Worm (Caenorhabditis elegans) whole organism, L1 larva: ENCODE measurements around the gene unc-49.

Experiments
- C04F5.9 ChIP-seq: sonication (generic microtip); optimal IDR thresholded peaks from 2 replicates; lab custom pipeline; 2016; ENCODE audit warnings: missing genetic modification characterization, missing compliant biosample characterization
- C16A3.4 ChIP-seq: fragments of 150-350 bp; optimal IDR thresholded peaks from 2 replicates; lab custom pipeline; 2014; ENCODE audit warnings: missing biosample characterization, missing genetic modification characterization
- C34B4.2 ChIP-seq: sonication (generic microtip); optimal IDR thresholded peaks from 2 replicates; lab custom pipeline; 2017; ENCODE audit warnings: mild to moderate bottlenecking, missing genetic modification characterization, missing compliant biosample characterization
- F16B12.6 ChIP-seq: fragments of 150-350 bp; optimal IDR thresholded peaks from 2 replicates; lab custom pipeline; 2014; ENCODE audit warnings: missing biosample characterization, missing genetic modification characterization
- Y116A8C.19 ChIP-seq: sonication (generic microtip); optimal IDR thresholded peaks from 2 replicates; lab custom pipeline; 2016; ENCODE audit warnings: missing compliant biosample characterization, missing genetic modification characterization, borderline replicate concordance
- aha-1 ChIP-seq: fragments of 150-350 bp; optimal IDR thresholded peaks from 2 replicates; lab custom pipeline; 2014; ENCODE audit warnings: missing biosample characterization, missing genetic modification characterization
- aly-2 ChIP-seq: fragments of 150-350 bp; optimal IDR thresholded peaks from 2 replicates; lab custom pipeline; 2014; ENCODE audit warnings: missing biosample characterization, missing genetic modification characterization
- ceh-8 ChIP-seq: fragments of 200-800 bp; sonication (Bioruptor generic); optimal IDR thresholded peaks from 2 replicates; lab custom pipeline; 2018; ENCODE audit warnings: mild to moderate bottlenecking, missing genetic modification characterization, moderate library complexity, missing compliant biosample characterization
- ceh-88 ChIP-seq: fragments of 200-800 bp; sonication (Bioruptor generic); IDR thresholded peaks from 2 replicates; pipeline ENCODE4 v1.3.6; 2022; ENCODE audit warnings: missing genetic modification characterization, missing compliant biosample characterization
- ces-1 ChIP-seq: fragments of 150-350 bp; optimal IDR thresholded peaks from 2 replicates; lab custom pipeline; 2014; ENCODE audit warnings: missing biosample characterization, missing genetic modification reagents, missing genetic modification characterization
- efl-1 ChIP-seq, 4 experiments: fragments of 150-350 bp; optimal IDR thresholded peaks in 3 of 4; peaks in 1 of 4; 1 replicate in 1 of 4; 2 replicates in 3 of 4; lab custom pipeline; 2014; ENCODE audit warnings: missing biosample characterization in 2 of 4, missing genetic modification characterization in 2 of 4, missing genetic modification reagents in 2 of 4
- efl-3 ChIP-seq: fragments of 200-800 bp; sonication (Bioruptor generic); optimal IDR thresholded peaks from 2 replicates; lab custom pipeline; 2018; ENCODE audit warnings: mild to moderate bottlenecking, missing genetic modification characterization, missing compliant biosample characterization
- egl-13 ChIP-seq: sonication (generic microtip); optimal IDR thresholded peaks from 2 replicates; lab custom pipeline; 2016; ENCODE audit warnings: missing genotype, missing genetic modification reagents, missing genetic modification characterization, missing compliant biosample characterization
- egl-27 ChIP-seq, 2 experiments: fragments of 150-350 bp in 1 of 2; sonication (generic microtip); optimal IDR thresholded peaks; 3 replicates each; lab custom pipeline; 2017 to 2018; ENCODE audit warnings: missing biosample characterization in 2 of 2, missing genetic modification characterization in 2 of 2, missing genetic modification reagents in 2 of 2
- elt-2 ChIP-seq: sonication (generic microtip); optimal IDR thresholded peaks from 2 replicates; lab custom pipeline; 2016; ENCODE audit warnings: missing genetic modification characterization, mild to moderate bottlenecking, inconsistent platforms, missing compliant biosample characterization, missing genetic modification reagents
- ets-5 ChIP-seq: fragments of 200-800 bp; sonication (Bioruptor generic); IDR thresholded peaks from 2 replicates; pipeline ENCODE4 v1.3.6; 2022; ENCODE audit warnings: missing genetic modification characterization, missing compliant biosample characterization
- fkh-4 ChIP-seq: sonication (generic microtip); optimal IDR thresholded peaks from 2 replicates; lab custom pipeline; 2016; ENCODE audit warnings: missing compliant biosample characterization, missing genetic modification characterization, borderline replicate concordance
- fkh-8 ChIP-seq: sonication (generic microtip); optimal IDR thresholded peaks from 2 replicates; lab custom pipeline; 2016; ENCODE audit warnings: mild to moderate bottlenecking, missing genetic modification characterization, missing compliant biosample characterization
- fos-1 ChIP-seq: fragments of 150-350 bp; optimal IDR thresholded peaks from 2 replicates; lab custom pipeline; 2014; ENCODE audit warnings: missing biosample characterization, missing genetic modification characterization
- hlh-17 ChIP-seq: fragments of 200-800 bp; sonication (Bioruptor generic); optimal IDR thresholded peaks from 2 replicates; lab custom pipeline; 2018; ENCODE audit warnings: missing genetic modification characterization, mild to moderate bottlenecking, missing compliant biosample characterization, moderate library complexity, borderline replicate concordance
- hlh-4 ChIP-seq: sonication (generic microtip); optimal IDR thresholded peaks from 2 replicates; lab custom pipeline; 2016; ENCODE audit warnings: mild to moderate bottlenecking, missing genetic modification characterization, missing compliant biosample characterization
- lin-14 ChIP-seq: fragments of 200-800 bp; sonication (Bioruptor generic); optimal IDR thresholded peaks from 2 replicates; lab custom pipeline; 2018; ENCODE audit warnings: mild to moderate bottlenecking, missing genetic modification characterization, moderate library complexity, missing compliant biosample characterization
- lin-15B ChIP-seq: fragments of 150-350 bp; sonication (generic microtip); optimal IDR thresholded peaks from 3 replicates; lab custom pipeline; 2014; ENCODE audit warnings: missing biosample characterization, missing genetic modification characterization
- lin-39 ChIP-seq: fragments of 150-350 bp; optimal IDR thresholded peaks from 2 replicates; lab custom pipeline; 2014; ENCODE audit warnings: missing biosample characterization, missing genetic modification reagents, missing genetic modification characterization
- lir-3 ChIP-seq: sonication (generic microtip); optimal IDR thresholded peaks from 2 replicates; lab custom pipeline; 2016; ENCODE audit warnings: mild to moderate bottlenecking, missing genetic modification characterization, moderate library complexity, missing compliant biosample characterization; ENCODE audit not compliant: poor library complexity
- lsy-2 ChIP-seq, 2 experiments: fragments of 150-350 bp; optimal IDR thresholded peaks; 2 replicates each; lab custom pipeline; 2014; ENCODE audit warnings: missing biosample characterization in 2 of 2, missing genetic modification characterization in 2 of 2
- mab-9 ChIP-seq: fragments of 200-800 bp; sonication (Bioruptor generic); IDR thresholded peaks from 2 replicates; pipeline ENCODE4 v1.3.6; 2022; ENCODE audit warnings: missing genetic modification reagents, missing genetic modification characterization, missing compliant biosample characterization
- mdl-1 ChIP-seq, 2 experiments: fragments of 150-350 bp; optimal IDR thresholded peaks; 2 replicates each; lab custom pipeline; 2014 to 2017; ENCODE audit warnings: missing biosample characterization in 2 of 2, missing genetic modification characterization in 2 of 2, inconsistent platforms in 1 of 2
- nhr-12 ChIP-seq: sonication (generic microtip); optimal IDR thresholded peaks from 2 replicates; lab custom pipeline; 2017; ENCODE audit warnings: missing biosample characterization, missing genetic modification characterization
- nhr-28 ChIP-seq: fragments of 150-350 bp; optimal IDR thresholded peaks from 2 replicates; lab custom pipeline; 2014; ENCODE audit warnings: missing biosample characterization, missing genetic modification characterization
- nhr-71 ChIP-seq: sonication (generic microtip); optimal IDR thresholded peaks from 2 replicates; lab custom pipeline; 2016; ENCODE audit warnings: mild to moderate bottlenecking, missing genetic modification characterization, moderate library complexity, missing compliant biosample characterization
- nhr-76 ChIP-seq: sonication (generic microtip); optimal IDR thresholded peaks from 2 replicates; lab custom pipeline; 2017; ENCODE audit warnings: missing biosample characterization, missing genetic modification characterization
- nhr-84 ChIP-seq: sonication (generic microtip); optimal IDR thresholded peaks from 2 replicates; lab custom pipeline; 2017; ENCODE audit warnings: missing biosample characterization, missing genetic modification characterization
- nhr-85 ChIP-seq: sonication (generic microtip); peaks from one replicate; lab custom pipeline; 2016; ENCODE audit warnings: missing genetic modification characterization, inconsistent platforms, missing compliant biosample characterization
- nhr-90 ChIP-seq: sonication (generic microtip); optimal IDR thresholded peaks from 2 replicates; lab custom pipeline; 2016; ENCODE audit warnings: mild to moderate bottlenecking, missing genetic modification characterization, missing compliant biosample characterization; ENCODE audit not compliant: poor library complexity
- pag-3 ChIP-seq: sonication (generic microtip); optimal IDR thresholded peaks from 2 replicates; lab custom pipeline; 2017; ENCODE audit warnings: missing genetic modification characterization, mild to moderate bottlenecking, missing compliant biosample characterization, antibody characterized with exemption, borderline replicate concordance; ENCODE audit not compliant: insufficient read depth
- pax-3 ChIP-seq: fragments of 200-800 bp; sonication (Bioruptor generic); optimal IDR thresholded peaks from 2 replicates; lab custom pipeline; 2018; ENCODE audit warnings: mild to moderate bottlenecking, missing genetic modification characterization, moderate library complexity, missing compliant biosample characterization
- skn-1 ChIP-seq: fragments of 150-350 bp; optimal IDR thresholded peaks from 2 replicates; lab custom pipeline; 2014; ENCODE audit warnings: missing biosample characterization, missing genetic modification characterization
- snpc-4 ChIP-seq: fragments of 150-350 bp; optimal IDR thresholded peaks from 2 replicates; lab custom pipeline; 2014; ENCODE audit warnings: missing biosample characterization, missing genetic modification characterization
- sox-4 ChIP-seq: sonication (generic microtip); optimal IDR thresholded peaks from 2 replicates; lab custom pipeline; 2016; ENCODE audit warnings: missing genetic modification characterization, missing compliant biosample characterization
- swsn-7 ChIP-seq: sonication (generic microtip); optimal IDR thresholded peaks from 2 replicates; lab custom pipeline; 2016; ENCODE audit warnings: missing genetic modification characterization, missing compliant biosample characterization
- tbx-2 ChIP-seq: sonication (generic microtip); optimal IDR thresholded peaks from 2 replicates; lab custom pipeline; 2016; ENCODE audit warnings: missing genetic modification characterization, missing compliant biosample characterization
- tlp-1 ChIP-seq: fragments of 150-350 bp; optimal IDR thresholded peaks from 2 replicates; lab custom pipeline; 2014; ENCODE audit warnings: missing biosample characterization, missing genetic modification characterization
- unc-130 ChIP-seq: fragments of 150-350 bp; optimal IDR thresholded peaks from 2 replicates; lab custom pipeline; 2017; ENCODE audit warnings: missing biosample characterization, missing genetic modification characterization, inconsistent platforms
- unc-30 ChIP-seq: sonication (generic microtip); optimal IDR thresholded peaks from 2 replicates; lab custom pipeline; 2017; ENCODE audit warnings: missing biosample characterization, missing genetic modification characterization
- unc-62 ChIP-seq: fragments of 150-350 bp; optimal IDR thresholded peaks from 2 replicates; lab custom pipeline; 2014; ENCODE audit warnings: missing biosample characterization, missing genetic modification reagents, missing genetic modification characterization
- unc-98 ChIP-seq: fragments of 200-800 bp; sonication (Bioruptor generic); IDR thresholded peaks from 2 replicates; pipeline ENCODE4 v1.3.6; 2022; ENCODE audit warnings: missing genetic modification characterization, missing compliant biosample characterization
- vab-15 ChIP-seq: sonication (generic microtip); optimal IDR thresholded peaks from 2 replicates; lab custom pipeline; 2017; ENCODE audit warnings: missing genotype, mild to moderate bottlenecking, missing genetic modification characterization, missing compliant biosample characterization
- zip-4 ChIP-seq: fragments of 200-800 bp; sonication (Bioruptor generic); optimal IDR thresholded peaks from 2 replicates; lab custom pipeline; 2018; ENCODE audit warnings: mild to moderate bottlenecking, missing genetic modification characterization, moderate library complexity, missing compliant biosample characterization
- ztf-11 ChIP-seq, 2 experiments: sonication (generic microtip); optimal IDR thresholded peaks; 2 replicates each; lab custom pipeline; 2016 to 2017; ENCODE audit warnings: missing genetic modification characterization in 2 of 2, missing biosample characterization in 1 of 2, missing compliant biosample characterization in 1 of 2
- ztf-4 ChIP-seq: fragments of 150-350 bp; optimal IDR thresholded peaks from 2 replicates; lab custom pipeline; 2014; ENCODE audit warnings: missing biosample characterization, missing genetic modification characterization

unc-49 gene

DNA sequence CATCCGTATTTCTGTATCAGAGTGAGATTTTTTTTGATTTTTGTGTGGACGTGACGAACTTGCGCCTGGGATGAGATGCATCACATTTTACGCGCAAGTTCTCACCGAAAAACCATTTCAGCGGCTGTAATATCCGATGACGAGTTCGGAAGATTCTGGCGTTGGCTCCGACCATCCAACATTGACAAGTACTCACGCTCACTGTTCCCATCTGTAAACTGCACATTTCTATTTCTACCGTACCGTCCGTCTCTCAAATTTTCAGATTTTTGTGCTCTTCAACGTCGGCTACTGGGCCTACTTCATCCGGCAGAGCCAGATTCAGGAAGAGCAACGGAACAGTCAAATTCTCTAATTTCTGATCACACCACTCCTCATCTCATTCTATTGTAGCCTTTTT is 6.9 kb downstream of the unc-49 start:
- no peak for TF ChIP-seq tlp-1
- TF ChIP-seq efl-1 (optimal IDR thresholded peaks at IDR 0.05; lab: Kevin White, UChicago) = no peak
- peak in 1 of 2 experiments; percentile 79 for TF ChIP-seq efl-1 (GFP tag; optimal IDR thresholded peaks at IDR 0.05 in 1 of 2; lab: Kevin White, UChicago)
- TF ChIP-seq nhr-76 = no peak
- TF ChIP-seq nhr-28 (tag; lab: Kevin White, UChicago) = no peak
- no peak for TF ChIP-seq ceh-8 (GFP tag; lab: Kevin White, UChicago)

- no peak for TF ChIP-seq ets-5
- TF ChIP-seq ztf-11 (tag; optimal IDR thresholded peaks at IDR 0.05; lab: Kevin White, UChicago) = no peak
- TF ChIP-seq snpc-4 (tag; lab: Kevin White, UChicago) = no peak
- no peak for TF ChIP-seq pax-3 (tag; lab: Kevin White, UChicago)
- no peak for TF ChIP-seq zip-4 (GFP tag; lab: Kevin White, UChicago)
- TF ChIP-seq egl-27 (tag; optimal IDR thresholded peaks at IDR 0.05; lab: Kevin White, UChicago) = no peak
- no peak for TF ChIP-seq lin-15B (tag; lab: Kevin White, UChicago)
- TF ChIP-seq unc-30 (tag; lab: Kevin White, UChicago) = no peak
- no peak for TF ChIP-seq sox-4 (tag; lab: Kevin White, UChicago)
- TF ChIP-seq tlp-1 = no peak
- no peak for TF ChIP-seq Y116A8C.19
- TF ChIP-seq ceh-8 (GFP tag; lab: Kevin White, UChicago) = no peak
- no peak for TF ChIP-seq mab-9 (GFP tag; lab: Robert Waterston, UW)
- TF ChIP-seq hlh-17 (GFP tag; lab: Kevin White, UChicago) = no peak
- TF ChIP-seq nhr-85 (tag; lab: Kevin White, UChicago) = peak; percentile 69
- TF ChIP-seq lin-39 (tag; lab: Kevin White, UChicago) = no peak
- no peak for TF ChIP-seq unc-130
- no peak for TF ChIP-seq fkh-8
- no peak for TF ChIP-seq lir-3 (tag; lab: Kevin White, UChicago)
- no peak for TF ChIP-seq C04F5.9 (tag; lab: Kevin White, UChicago)
- no peak for TF ChIP-seq hlh-4 (tag; lab: Kevin White, UChicago)
- peak in 1 of 2 experiments; percentile 26 for TF ChIP-seq lsy-2 (tag; optimal IDR thresholded peaks at IDR 0.05; lab: Kevin White, UChicago)
- no peak for TF ChIP-seq nhr-84 (tag; lab: Kevin White, UChicago)
- no peak for TF ChIP-seq F16B12.6 (tag; lab: Kevin White, UChicago)
- TF ChIP-seq C34B4.2 (tag; lab: Kevin White, UChicago) = no peak
- no peak for TF ChIP-seq fos-1 (tag; lab: Kevin White, UChicago)
- no peak for TF ChIP-seq nhr-12 (tag; lab: Kevin White, UChicago)
- no peak for TF ChIP-seq skn-1 (tag; lab: Kevin White, UChicago)
- no peak for TF ChIP-seq fkh-4 (tag; lab: Kevin White, UChicago)
- no peak for TF ChIP-seq ztf-4 (tag; lab: Kevin White, UChicago)
- TF ChIP-seq nhr-71 (tag; lab: Kevin White, UChicago) = peak; percentile 23
- TF ChIP-seq lin-14 (GFP tag; lab: Kevin White, UChicago) = peak; percentile 59
- no peak for TF ChIP-seq aly-2 (tag; lab: Kevin White, UChicago)
- no peak for TF ChIP-seq unc-62 (GFP tag; lab: Kevin White, UChicago)
- peak; percentile 26 for TF ChIP-seq nhr-90 (tag; lab: Kevin White, UChicago)
- TF ChIP-seq C16A3.4 (tag; lab: Kevin White, UChicago) = no peak
- TF ChIP-seq nhr-76 = no peak
- no peak for TF ChIP-seq ces-1 (GFP tag; lab: Kevin White, UChicago)
- TF ChIP-seq vab-15 = no peak
- TF ChIP-seq ceh-88 (GFP tag; lab: Robert Waterston, UW) = no peak
- no peak for TF ChIP-seq aha-1 (tag; lab: Kevin White, UChicago)
- TF ChIP-seq unc-98 = no peak
- no peak for TF ChIP-seq swsn-7 (tag; lab: Kevin White, UChicago)
- TF ChIP-seq elt-2 (tag; lab: Kevin White, UChicago) = peak; percentile 76
- TF ChIP-seq efl-3 = no peak
- no peak for TF ChIP-seq pag-3 (tag; lab: Kevin White, UChicago)
- no peak for TF ChIP-seq tbx-2 (tag; lab: Kevin White, UChicago)
- no peak for TF ChIP-seq egl-13
- TF ChIP-seq mdl-1 (tag; optimal IDR thresholded peaks at IDR 0.05; lab: Kevin White, UChicago) = peak in 1 of 2 experiments; percentile 45
These were observed 12.7 kb downstream of the unc-49 start for ce11 chrIII:10533310-10533709.
